Fruit fly (Drosophila melanogaster): Measurements from ENCODE around the gene CG13933.

The CG13933 gene

DNA sequence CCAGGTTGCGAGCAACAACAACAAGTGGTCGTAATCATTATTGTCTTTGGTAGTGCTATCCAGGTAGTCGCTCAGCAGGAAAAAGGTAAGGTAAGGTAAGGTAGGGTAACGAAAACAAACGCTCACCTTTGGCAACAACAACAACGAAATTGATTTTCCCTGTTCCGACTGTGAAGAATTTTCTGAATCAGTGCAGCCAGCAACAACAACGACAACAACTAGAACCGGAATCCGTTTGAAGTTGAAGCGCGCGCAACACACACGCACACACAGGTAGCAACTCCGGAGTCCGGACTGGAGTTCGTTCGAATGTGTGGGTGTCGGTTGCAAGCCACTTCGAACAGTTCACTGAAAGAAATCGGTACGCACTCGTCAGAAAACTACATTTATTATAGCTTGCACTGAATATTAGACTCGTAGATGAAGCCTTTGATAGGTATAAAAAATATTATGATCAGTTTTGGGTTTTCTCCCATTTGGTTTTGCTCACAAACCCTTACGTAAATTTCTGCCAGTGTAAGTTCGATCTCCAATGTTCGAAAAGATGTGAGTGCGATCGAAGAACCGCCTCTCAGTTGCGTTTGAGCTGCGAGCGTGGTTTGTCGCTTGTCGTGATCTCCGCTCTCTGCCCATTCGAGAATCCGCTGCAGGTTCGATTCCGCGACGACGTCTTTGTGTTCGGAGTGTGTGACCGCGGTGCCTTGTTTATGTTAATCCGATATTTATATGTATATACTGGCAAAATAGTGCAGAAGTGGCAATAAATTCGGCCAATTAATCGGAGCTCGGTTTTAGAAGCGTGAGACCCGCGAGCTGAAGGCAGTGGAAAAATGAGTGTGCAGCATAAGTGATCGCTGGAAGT is 28.4 kb downstream of the CG13933 start, which contains the start of gene CG13921 (continued):
- peak; percentile 98 for TF ChIP-seq Atf6 (GFP tag; IDR thresholded peaks at IDR 0.05)
- peak; percentile 98 for TF ChIP-seq Hmr (GFP tag; optimal IDR thresholded peaks at IDR 0.05)
- peak; percentile 98 for TF ChIP-seq caup (GFP tag; optimal IDR thresholded peaks at IDR 0.05; ENCODE audit: severe bottlenecking)
- peak in 1 of 2 experiments; percentile 76 for TF ChIP-seq crp (GFP tag; optimal IDR thresholded peaks at IDR 0.05)
- TF ChIP-seq sug (tag; optimal IDR thresholded peaks at IDR 0.05) = peak; percentile 93
- TF ChIP-seq CG18011 (GFP tag; optimal IDR thresholded peaks at IDR 0.05) = peak; percentile 88
- TF ChIP-seq CG6272 (GFP tag; IDR thresholded peaks at IDR 0.05) = peak; percentile 99
- peak; percentile 96 for TF ChIP-seq CG12299 (tag; optimal IDR thresholded peaks at IDR 0.05)
- TF ChIP-seq unpg (GFP tag; optimal IDR thresholded peaks at IDR 0.05) = peak; percentile 99
- TF ChIP-seq CG32532 (GFP tag; IDR thresholded peaks at IDR 0.05) = peak; percentile 99
- TF ChIP-seq D (optimal IDR thresholded peaks at IDR 0.05) = peak; percentile 18
- TF ChIP-seq D (GFP tag; optimal IDR thresholded peaks at IDR 0.05) = peak; percentile 100
- TF ChIP-seq CG34422 (GFP tag; IDR thresholded peaks at IDR 0.05) = peak; percentile 99
- TF ChIP-seq Med (GFP tag) = peak; percentile 100
- peak; percentile 77 for TF ChIP-seq Sry-β (GFP tag; optimal IDR thresholded peaks at IDR 0.05)
- peak; percentile 99 for TF ChIP-seq esg (GFP tag; conservative IDR thresholded peaks at IDR 0.05)
- peak; percentile 99 for TF ChIP-seq lmd (GFP tag; IDR thresholded peaks at IDR 0.05)
- TF ChIP-seq CHES-1-like (GFP tag; optimal IDR thresholded peaks at IDR 0.05) = peak; percentile 98
- TF ChIP-seq Dip3 (GFP tag; optimal IDR thresholded peaks at IDR 0.05) = peak; percentile 95
- TF ChIP-seq HLH4C (GFP tag; IDR thresholded peaks at IDR 0.05; ENCODE audit: partially characterized antibody) = no peak
- TF ChIP-seq Doc3 (GFP tag; IDR thresholded peaks at IDR 0.05; ENCODE audit: partially characterized antibody) = no peak
- TF ChIP-seq gsb (GFP tag; IDR thresholded peaks at IDR 0.05) = peak; percentile 94
- no peak for TF ChIP-seq hbn (GFP tag; IDR thresholded peaks at IDR 0.05; ENCODE audit: partially characterized antibody)
- TF ChIP-seq CG9817 (tag; optimal IDR thresholded peaks at IDR 0.05) = peak; percentile 98
- peak; percentile 99 for TF ChIP-seq chm (GFP tag; IDR thresholded peaks at IDR 0.05)
- peak; percentile 92 for TF ChIP-seq CG7745 (tag; optimal IDR thresholded peaks at IDR 0.05)
- peak; percentile 98 to 99 for TF ChIP-seq bsh (GFP tag; optimal IDR thresholded peaks at IDR 0.05)
- peak; percentile 99 for TF ChIP-seq Elba2 (GFP tag; optimal IDR thresholded peaks at IDR 0.05)
- TF ChIP-seq Kr (GFP tag; optimal IDR thresholded peaks at IDR 0.05) = peak; percentile 95
- TF ChIP-seq sens-2 (GFP tag; IDR thresholded peaks at IDR 0.05) = peak; percentile 99
- peak; percentile 97 to 99 for TF ChIP-seq Hr51 (GFP tag; optimal IDR thresholded peaks at IDR 0.05)
- no peak for TF ChIP-seq Hr39 (optimal IDR thresholded peaks at IDR 0.05)
- peak; percentile 87 for TF ChIP-seq Hey (tag; optimal IDR thresholded peaks at IDR 0.05)
- TF ChIP-seq sens (GFP tag) = peak; percentile 100
- TF ChIP-seq CG15696 (tag; optimal IDR thresholded peaks at IDR 0.05) = peak; percentile 100
- TF ChIP-seq CG9727 (GFP tag; optimal IDR thresholded peaks at IDR 0.05) = peak; percentile 100
- TF ChIP-seq CG18764 (GFP tag; optimal IDR thresholded peaks at IDR 0.05) = peak; percentile 99
- peak; percentile 98 for TF ChIP-seq Atf-2 (GFP tag; optimal IDR thresholded peaks at IDR 0.05)
- peak; percentile 98 for TF ChIP-seq ase (GFP tag; IDR thresholded peaks at IDR 0.05)
- TF ChIP-seq CG11560 (tag; IDR thresholded peaks at IDR 0.05) = peak; percentile 89
- TF ChIP-seq NC2β (GFP tag; optimal IDR thresholded peaks at IDR 0.05) = peak; percentile 99
- peak; percentile 91 for TF ChIP-seq CG15073 (GFP tag; optimal IDR thresholded peaks at IDR 0.05)
- TF ChIP-seq Side (GFP tag; optimal IDR thresholded peaks at IDR 0.05) = peak; percentile 94
- TF ChIP-seq CG8089 (GFP tag; optimal IDR thresholded peaks at IDR 0.05) = peak; percentile 99
- TF ChIP-seq Fer2 (tag; optimal IDR thresholded peaks at IDR 0.05) = peak; percentile 95
- TF ChIP-seq knrl (GFP tag; IDR thresholded peaks at IDR 0.05; ENCODE audit: partially characterized antibody) = peak; percentile 32; the same call in 1 of the 3 replicates
- TF ChIP-seq ab (GFP tag; optimal IDR thresholded peaks at IDR 0.05) = peak; percentile 97
- TF ChIP-seq CG13624 (GFP tag; optimal IDR thresholded peaks at IDR 0.05) = peak; percentile 99
- peak; percentile 98 for TF ChIP-seq CG14050 (GFP tag; IDR thresholded peaks at IDR 0.05)
